Worm (Caenorhabditis elegans): ENCODE results near the gene M110.9.

The M110.9 gene

ce11 chrII:8230976-8231375 is at the start of gene M110.9:
M110.9 (plus strand) TSS chrII:8231276.
- TF ChIP-seq snpc-4 (tag; optimal IDR thresholded peaks at IDR 0.05) = no peak
- TF ChIP-seq ceh-82 (tag; optimal IDR thresholded peaks at IDR 0.05) = no peak
- no peak for TF ChIP-seq nhr-28 (tag; optimal IDR thresholded peaks at IDR 0.05)
- no peak for TF ChIP-seq egl-27 (tag; optimal IDR thresholded peaks at IDR 0.05)
- TF ChIP-seq mdl-1 (tag; optimal IDR thresholded peaks at IDR 0.05) = no peak
- no peak for TF ChIP-seq aly-2 (tag; optimal IDR thresholded peaks at IDR 0.05)
- no peak for TF ChIP-seq fos-1 (tag; optimal IDR thresholded peaks at IDR 0.05)
- TF ChIP-seq pha-4 (tag; optimal IDR thresholded peaks at IDR 0.05) = no peak
- no peak for TF ChIP-seq nhr-67 (tag; optimal IDR thresholded peaks at IDR 0.05)
- no peak for TF ChIP-seq nhr-76 (tag; optimal IDR thresholded peaks at IDR 0.05)
- no peak for TF ChIP-seq elt-1 (tag; optimal IDR thresholded peaks at IDR 0.05)
- TF ChIP-seq nhr-77 (tag; optimal IDR thresholded peaks at IDR 0.05) = no peak
- no peak for TF ChIP-seq nfya-1 (tag; optimal IDR thresholded peaks at IDR 0.05; ENCODE audit: insufficient read depth)
- no peak for TF ChIP-seq hmg-11 (tag; optimal IDR thresholded peaks at IDR 0.05)
- TF ChIP-seq skn-1 (tag; optimal IDR thresholded peaks at IDR 0.05) = no peak
- no peak for TF ChIP-seq unc-39 (tag; optimal IDR thresholded peaks at IDR 0.05)
- no peak for TF ChIP-seq ceh-28 (tag; optimal IDR thresholded peaks at IDR 0.05)

ce11 chrII:8181437-8181836 is 49.6 kb upstream of the M110.9 start, which contains the start of gene dylt-3:
dylt-3 (plus strand) TSS chrII:8181737.
- TF ChIP-seq ztf-4 (tag; optimal IDR thresholded peaks at IDR 0.05) (no peak), ceh-9 (tag; optimal IDR thresholded peaks at IDR 0.05) (no peak), ZK546.5 (tag; optimal IDR thresholded peaks at IDR 0.05) (no peak), lin-15B (tag; optimal IDR thresholded peaks at IDR 0.05) (no peak), ztf-11 (tag; optimal IDR thresholded peaks at IDR 0.05) (no peak), nhr-76 (tag; optimal IDR thresholded peaks at IDR 0.05) (no peak), jun-1 (tag; optimal IDR thresholded peaks at IDR 0.05) (no peak), pqm-1 (tag; optimal IDR thresholded peaks at IDR 0.05) (no peak), nhr-11 (tag; optimal IDR thresholded peaks at IDR 0.05) (no peak)

- TF ChIP-seq eor-1 (tag; optimal IDR thresholded peaks at IDR 0.05) (no peak), nhr-23 (tag; optimal IDR thresholded peaks at IDR 0.05) (peak; percentile 99), nhr-25 (tag; optimal IDR thresholded peaks at IDR 0.05) (peak; percentile 94), nhr-12 (tag; optimal IDR thresholded peaks at IDR 0.05) (no peak), nhr-76 (tag; optimal IDR thresholded peaks at IDR 0.05) (peak; percentile 35), mml-1 (tag; optimal IDR thresholded peaks at IDR 0.05) (no peak), egl-5 (tag; optimal IDR thresholded peaks at IDR 0.05) (peak; percentile 98), ceh-28 (tag; optimal IDR thresholded peaks at IDR 0.05) (peak; percentile 94), nfya-1 (tag; optimal IDR thresholded peaks at IDR 0.05; ENCODE audit: insufficient read depth) (peak; percentile 99), snpc-4 (tag; optimal IDR thresholded peaks at IDR 0.05) (peak; percentile 86), ztf-11 (tag; optimal IDR thresholded peaks at IDR 0.05) (no peak), fkh-10 (GFP tag; optimal IDR thresholded peaks at IDR 0.05) (peak; percentile 91), lin-15B (tag; optimal IDR thresholded peaks at IDR 0.05) (peak; percentile 99), elt-1 (tag; optimal IDR thresholded peaks at IDR 0.05) (peak; percentile 86), hmg-11 (tag; optimal IDR thresholded peaks at IDR 0.05) (peak; percentile 96), nhr-77 (tag; optimal IDR thresholded peaks at IDR 0.05) (peak; percentile 93), fos-1 (tag; optimal IDR thresholded peaks at IDR 0.05) (peak; percentile 20), aly-2 (tag; optimal IDR thresholded peaks at IDR 0.05) (peak; percentile 91), unc-39 (tag; optimal IDR thresholded peaks at IDR 0.05) (no peak), ztf-4 (tag; optimal IDR thresholded peaks at IDR 0.05) (no peak), ceh-82 (tag; optimal IDR thresholded peaks at IDR 0.05) (peak; percentile 96), sea-2 (GFP tag; optimal IDR thresholded peaks at IDR 0.05) (no peak), fkh-2 (tag; optimal IDR thresholded peaks at IDR 0.05) (no peak), tbx-2 (tag; optimal IDR thresholded peaks at IDR 0.05) (peak; percentile 91), unc-62 (GFP tag; optimal IDR thresholded peaks at IDR 0.05) (peak; percentile 86), daf-12 (tag; optimal IDR thresholded peaks at IDR 0.05) (peak; percentile 30), skn-1 (tag; optimal IDR thresholded peaks at IDR 0.05) (peak; percentile 96), nhr-28 (tag; optimal IDR thresholded peaks at IDR 0.05) (peak; percentile 62), ZK546.5 (tag; optimal IDR thresholded peaks at IDR 0.05) (peak; percentile 52), ceh-9 (tag; optimal IDR thresholded peaks at IDR 0.05) (no peak), jun-1 (tag; optimal IDR thresholded peaks at IDR 0.05) (peak; percentile 95), egl-27 (tag; optimal IDR thresholded peaks at IDR 0.05) (peak; percentile 29), ama-1 (optimal IDR thresholded peaks at IDR 0.05) (peak; percentile 77), mdl-1 (tag; optimal IDR thresholded peaks at IDR 0.05) (peak; percentile 62), pha-4 (tag; optimal IDR thresholded peaks at IDR 0.05) (peak; percentile 99), nhr-67 (tag; optimal IDR thresholded peaks at IDR 0.05) (no peak), pqm-1 (tag; optimal IDR thresholded peaks at IDR 0.05) (peak; percentile 92), elt-2 (tag; optimal IDR thresholded peaks at IDR 0.05) (peak; percentile 80), nhr-237 (tag; optimal IDR thresholded peaks at IDR 0.05) (no peak), lsy-12 (tag; optimal IDR thresholded peaks at IDR 0.05) (peak; percentile 96), ceh-16 (tag; optimal IDR thresholded peaks at IDR 0.05) (peak; percentile 48), nhr-43 (tag; optimal IDR thresholded peaks at IDR 0.05; ENCODE audit: poor library complexity, severe bottlenecking) (peak; percentile 98), R02D3.7 (tag; optimal IDR thresholded peaks at IDR 0.05) (peak; percentile 95), elt-3 (tag; optimal IDR thresholded peaks at IDR 0.05) (peak in 2 of 3 experiments; percentile 20 to 79), lin-39 (tag; optimal IDR thresholded peaks at IDR 0.05) (peak; percentile 96)
Observed at ce11 chrII:8185016-8185493, 46.0 kb upstream of the M110.9 start, which contains the start of the genes mig-5 and cct-1. mig-5 (minus strand) TSS chrII:8185023. cct-1 (plus strand) TSS chrII:8185443.

All from whole organism, L3 larva.